Worm (Caenorhabditis elegans) whole organism, early embryonic: Measurements from ENCODE around the gene acr-23.

Source experiments
- F13C5.2 ChIP-seq: sonication (generic microtip); optimal IDR thresholded peaks from 2 replicates; lab custom pipeline; 2017; ENCODE audit warnings: mild to moderate bottlenecking, missing genetic modification characterization, inconsistent platforms, missing compliant biosample characterization
- ama-1 ChIP-seq: fragments of 150-350 bp; optimal IDR thresholded peaks from 2 replicates; lab custom pipeline; 2014
- ceh-13 ChIP-seq: fragments of 200-800 bp; sonication (Bioruptor generic); optimal IDR thresholded peaks from 2 replicates; lab custom pipeline; 2018; ENCODE audit warnings: mild to moderate bottlenecking, missing genetic modification characterization, missing compliant biosample characterization
- ceh-36 ChIP-seq: sonication (generic microtip); optimal IDR thresholded peaks from 2 replicates; lab custom pipeline; 2016; ENCODE audit warnings: missing genetic modification characterization, inconsistent platforms, missing compliant biosample characterization
- flt-1 ChIP-seq: fragments of 200-800 bp; sonication (Bioruptor generic); IDR thresholded peaks from 2 replicates; pipeline ENCODE4 v1.3.6; 2022; ENCODE audit warnings: missing genetic modification characterization, missing compliant biosample characterization
- hnd-1 ChIP-seq: sonication (generic microtip); optimal IDR thresholded peaks from 2 replicates; lab custom pipeline; 2016; ENCODE audit warnings: missing genetic modification characterization, missing compliant biosample characterization
- pes-1 ChIP-seq: fragments of 200-800 bp; sonication (Bioruptor generic); IDR thresholded peaks from 2 replicates; pipeline ENCODE4 v1.3.6; 2022; ENCODE audit warnings: missing genetic modification reagents, missing genetic modification characterization, missing compliant biosample characterization
- scrt-1 ChIP-seq: fragments of 200-800 bp; sonication (Bioruptor generic); IDR thresholded peaks from 2 replicates; pipeline ENCODE4 v1.3.6; 2022; ENCODE audit warnings: missing genetic modification characterization, missing compliant biosample characterization
- tbx-11 ChIP-seq: fragments of 200-800 bp; sonication (Bioruptor generic); IDR thresholded peaks from 2 replicates; pipeline ENCODE4 v1.3.6; 2022; ENCODE audit warnings: missing genetic modification characterization, missing compliant biosample characterization
- tbx-37 ChIP-seq: fragments of 200-800 bp; sonication (Bioruptor generic); conservative IDR thresholded peaks from 2 replicates; pipeline ENCODE4 v1.3.6; 2022; ENCODE audit warnings: missing genetic modification reagents, missing genetic modification characterization, missing compliant biosample characterization

DNA sequence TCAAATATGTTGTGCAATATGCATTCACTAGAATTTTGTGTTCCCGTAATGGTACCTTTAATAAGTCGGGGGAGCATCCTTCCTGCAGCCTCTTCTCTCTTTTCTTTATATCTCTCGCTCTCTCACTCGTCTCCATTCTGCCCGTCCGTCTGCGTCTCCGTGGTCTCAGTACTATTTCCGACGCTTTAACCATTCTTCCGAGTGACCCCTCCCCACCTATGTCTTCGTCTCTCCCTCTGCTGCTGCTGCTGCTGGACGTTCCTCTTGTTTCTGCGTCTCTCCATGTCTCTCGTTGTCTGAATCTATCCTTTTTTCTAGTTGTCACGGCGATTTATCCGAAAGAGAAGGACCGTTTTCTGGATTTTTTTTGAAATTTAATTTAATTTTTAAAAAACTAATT lies 44.5 kb upstream of the acr-23 start:
- no peak for TF ChIP-seq ceh-36 (tag; lab: Kevin White, UChicago)
- TF ChIP-seq pes-1 (GFP tag; lab: Robert Waterston, UW) = no peak
- TF ChIP-seq tbx-11 (GFP tag; lab: Robert Waterston, UW) = no peak
- no peak for TF ChIP-seq ama-1 (lab: Kevin White, UChicago)
- TF ChIP-seq F13C5.2 (tag; lab: Kevin White, UChicago) = no peak
- no peak for TF ChIP-seq scrt-1 (GFP tag; lab: Robert Waterston, UW)
- no peak for TF ChIP-seq ceh-13 (GFP tag; lab: Kevin White, UChicago)
- no peak for TF ChIP-seq tbx-37 (GFP tag; lab: Robert Waterston, UW)
- TF ChIP-seq flt-1 = no peak
- TF ChIP-seq hnd-1 (tag; lab: Kevin White, UChicago) = no peak
